Fruit fly (Drosophila melanogaster): ENCODE results near the gene CG17270.

The CG17270 gene

dm6 chr3R:20818689-20819088 is at the start of gene CG17270:
CG17270 (minus strand) TSS chr3R:20818929.
- no peak for TF ChIP-seq Abd-B (GFP tag; optimal IDR thresholded peaks at IDR 0.05)
- TF ChIP-seq N (GFP tag; optimal IDR thresholded peaks at IDR 0.05), result no peak
- no peak for TF ChIP-seq dmrt93B (GFP tag; optimal IDR thresholded peaks at IDR 0.05)
- no peak for TF ChIP-seq Dif (GFP tag; optimal IDR thresholded peaks at IDR 0.05; ENCODE audit: partially characterized antibody)

dm6 chr3R:20866204-20866603 is 47.5 kb upstream of the CG17270 start, which contains the start of gene KaiR1D:
KaiR1D (minus strand) TSS chr3R:20866231.
- TF ChIP-seq Hnf4 (GFP tag; optimal IDR thresholded peaks at IDR 0.05) (no peak), OdsH (GFP tag; optimal IDR thresholded peaks at IDR 0.05) (no peak), GATAd (GFP tag; optimal IDR thresholded peaks at IDR 0.05) (no peak), tai (GFP tag; optimal IDR thresholded peaks at IDR 0.05) (no peak), Myc (optimal IDR thresholded peaks at IDR 0.05) (no peak), Dfd (GFP tag; optimal IDR thresholded peaks at IDR 0.05) (no peak), dmrt93B (GFP tag; optimal IDR thresholded peaks at IDR 0.05) (no peak), Hr78 (GFP tag; optimal IDR thresholded peaks at IDR 0.05) (no peak), h (GFP tag; optimal IDR thresholded peaks at IDR 0.05) (no peak), pan (optimal IDR thresholded peaks at IDR 0.05) (no peak)

dm6 chr3R:20859845-20860244 is 41.1 kb upstream of the CG17270 start, which contains the start of gene Ir93a:
Ir93a (minus strand) TSS chr3R:20859945.
- TF ChIP-seq pan (optimal IDR thresholded peaks at IDR 0.05) (no peak), dsf (GFP tag; optimal IDR thresholded peaks at IDR 0.05; ENCODE audit: borderline replicate concordance) (no peak), CrebA (GFP tag; optimal IDR thresholded peaks at IDR 0.05; ENCODE audit: borderline replicate concordance) (no peak), Vsx2 (GFP tag; optimal IDR thresholded peaks at IDR 0.05; ENCODE audit: partially characterized antibody) (no peak), rgr (GFP tag; optimal IDR thresholded peaks at IDR 0.05) (no peak), h (GFP tag; optimal IDR thresholded peaks at IDR 0.05) (no peak), N (GFP tag; optimal IDR thresholded peaks at IDR 0.05) (no peak)

dm6 chr3R:20850395-20851039 is 31.8 kb upstream of the CG17270 start, which contains the start of gene RpS30:
RpS30 (plus strand) TSS chr3R:20850516.
- peak; percentile 79 for TF ChIP-seq Hr83 (GFP tag; optimal IDR thresholded peaks at IDR 0.05; ENCODE audit: poor library complexity, severe bottlenecking)
- TF ChIP-seq woc (GFP tag; optimal IDR thresholded peaks at IDR 0.05), result no peak
- no peak for TF ChIP-seq pan (optimal IDR thresholded peaks at IDR 0.05)
- TF ChIP-seq Hnf4 (GFP tag; optimal IDR thresholded peaks at IDR 0.05), result peak; percentile 65
- peak; percentile 40 for TF ChIP-seq HLH106 (tag; optimal IDR thresholded peaks at IDR 0.05)
- TF ChIP-seq br (GFP tag; optimal IDR thresholded peaks at IDR 0.05), result no peak
- TF ChIP-seq Abd-B (GFP tag; optimal IDR thresholded peaks at IDR 0.05), result no peak
- TF ChIP-seq h (GFP tag; optimal IDR thresholded peaks at IDR 0.05), result peak; percentile 49
- no peak for TF ChIP-seq rgr (GFP tag; optimal IDR thresholded peaks at IDR 0.05)
- TF ChIP-seq ey (GFP tag; optimal IDR thresholded peaks at IDR 0.05), result peak; percentile 6
- TF ChIP-seq CG32264 (GFP tag; optimal IDR thresholded peaks at IDR 0.05), result no peak
- TF ChIP-seq dsf (GFP tag; optimal IDR thresholded peaks at IDR 0.05; ENCODE audit: borderline replicate concordance), result no peak
- no peak for TF ChIP-seq OdsH (GFP tag; optimal IDR thresholded peaks at IDR 0.05)
- TF ChIP-seq Myc (optimal IDR thresholded peaks at IDR 0.05), result peak; percentile 54
- TF ChIP-seq psq (GFP tag; optimal IDR thresholded peaks at IDR 0.05), result peak; percentile 5
- no peak for TF ChIP-seq sv (GFP tag; optimal IDR thresholded peaks at IDR 0.05)
- TF ChIP-seq CrebA (GFP tag; optimal IDR thresholded peaks at IDR 0.05; ENCODE audit: borderline replicate concordance), result peak; percentile 13
- TF ChIP-seq fru (GFP tag; optimal IDR thresholded peaks at IDR 0.05), result peak; percentile 26
- peak; percentile 24 for TF ChIP-seq CG9705 (GFP tag; optimal IDR thresholded peaks at IDR 0.05)
- peak; percentile 12 for TF ChIP-seq Jra (GFP tag; optimal IDR thresholded peaks at IDR 0.05)
- TF ChIP-seq dmrt93B (GFP tag; optimal IDR thresholded peaks at IDR 0.05), result peak; percentile 2
- peak; percentile 56 for TF ChIP-seq brk (GFP tag; optimal IDR thresholded peaks at IDR 0.05)
- no peak for TF ChIP-seq Sp1 (GFP tag; optimal IDR thresholded peaks at IDR 0.05)
- no peak for TF ChIP-seq lola (GFP tag; optimal IDR thresholded peaks at IDR 0.05)
- TF ChIP-seq jim (GFP tag; optimal IDR thresholded peaks at IDR 0.05), result no peak
- no peak for TF ChIP-seq Rel (GFP tag; optimal IDR thresholded peaks at IDR 0.05)
- peak; percentile 12 for TF ChIP-seq Rel (tag; optimal IDR thresholded peaks at IDR 0.05)

Measured in whole organism, wandering third instar larva.